Fruit fly (Drosophila melanogaster): ENCODE measurements around the gene vrs.

vrs gene

DNA sequence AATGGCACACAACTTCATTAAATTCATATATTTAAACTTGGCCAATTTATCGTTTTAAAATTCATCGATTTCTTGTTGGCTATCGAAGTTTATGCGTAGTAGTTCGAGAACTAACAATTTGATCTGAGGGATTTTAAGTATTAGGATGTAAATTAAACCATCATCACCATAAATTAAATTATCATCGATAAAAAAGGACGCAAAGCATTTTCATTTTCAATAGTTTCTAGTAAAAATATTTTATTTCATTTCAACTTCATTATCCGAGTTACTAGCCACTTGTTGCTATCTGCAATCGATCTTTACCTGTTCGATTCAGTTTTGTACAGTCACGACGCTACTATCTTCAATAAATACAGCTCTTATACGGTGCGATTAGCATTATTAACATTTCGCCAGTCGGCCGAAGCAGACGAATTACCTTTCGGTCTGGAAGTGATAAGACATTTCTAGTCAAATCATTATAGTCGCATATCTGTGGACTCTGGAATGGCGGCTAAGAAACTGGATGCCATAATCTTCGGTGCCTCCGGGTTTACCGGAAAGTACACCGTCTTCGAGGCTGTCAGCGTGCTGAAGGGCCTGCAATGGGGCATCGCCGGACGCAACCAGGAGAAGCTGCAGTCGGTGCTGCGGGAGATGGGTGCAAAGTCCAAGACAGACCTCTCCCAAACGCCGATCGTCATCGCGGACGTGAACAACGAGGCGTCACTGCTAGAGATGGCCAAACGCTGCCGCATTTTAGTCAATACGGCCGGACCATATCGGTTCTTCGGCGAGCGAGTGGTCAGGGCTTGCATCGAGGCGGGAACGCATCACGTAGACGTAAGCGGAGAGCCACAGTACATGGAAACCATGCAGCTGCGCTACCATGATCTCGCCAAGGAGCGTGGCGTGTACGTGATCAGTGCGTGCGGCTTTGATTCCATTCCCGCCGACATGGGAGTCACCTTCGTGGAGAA, 40.9 kb upstream of the vrs start, which contains the start of gene CG5167 (continued):
- TF ChIP-seq klu (GFP tag; IDR thresholded peaks at IDR 0.05), result no peak
- TF ChIP-seq CG10209 (GFP tag; optimal IDR thresholded peaks at IDR 0.05), result no peak
- peak; percentile 45 for TF ChIP-seq lilli (GFP tag; optimal IDR thresholded peaks at IDR 0.05)
- peak; percentile 19 for TF ChIP-seq CG33557 (GFP tag; optimal IDR thresholded peaks at IDR 0.05)
- TF ChIP-seq CG15269 (tag; optimal IDR thresholded peaks at IDR 0.05), result peak; percentile 47
- TF ChIP-seq grau (tag; optimal IDR thresholded peaks at IDR 0.05), result peak; percentile 56
- no peak for TF ChIP-seq pnt (GFP tag; optimal IDR thresholded peaks at IDR 0.05)
- TF ChIP-seq Elba2 (GFP tag; optimal IDR thresholded peaks at IDR 0.05), result no peak
- peak; percentile 53; the same call in 1 of the 3 replicates for TF ChIP-seq Doc3 (GFP tag; IDR thresholded peaks at IDR 0.05; ENCODE audit: partially characterized antibody)
- TF ChIP-seq CG34376 (GFP tag; optimal IDR thresholded peaks at IDR 0.05), result peak; percentile 76
- peak in 1 of 3 experiments; percentile 49 for TF ChIP-seq lola (GFP tag; optimal IDR thresholded peaks at IDR 0.05)
- no peak for TF ChIP-seq crp (GFP tag; optimal IDR thresholded peaks at IDR 0.05)
- no peak for TF ChIP-seq eyg (GFP tag; optimal IDR thresholded peaks at IDR 0.05)
- peak; percentile 28 to 82 for TF ChIP-seq bsh (GFP tag; optimal IDR thresholded peaks at IDR 0.05)
- TF ChIP-seq CG9727 (GFP tag; optimal IDR thresholded peaks at IDR 0.05), result peak; percentile 59
- TF ChIP-seq CG9817 (tag; optimal IDR thresholded peaks at IDR 0.05), result no peak
- no peak for TF ChIP-seq cas (GFP tag; IDR thresholded peaks at IDR 0.05)
- TF ChIP-seq unc-4 (GFP tag; IDR thresholded peaks at IDR 0.05; ENCODE audit: partially characterized antibody), result peak; percentile 39; the same call in 1 of the 2 replicates
- peak; percentile 63 for TF ChIP-seq BtbVII (GFP tag; optimal IDR thresholded peaks at IDR 0.05)
- peak; percentile 39 for TF ChIP-seq CG7839 (tag; optimal IDR thresholded peaks at IDR 0.05)
- no peak for TF ChIP-seq fd64A (GFP tag; optimal IDR thresholded peaks at IDR 0.05)
- peak; percentile 23; the same call in 1 of the 2 replicates for TF ChIP-seq onecut (GFP tag; IDR thresholded peaks at IDR 0.05)
- no peak for TF ChIP-seq Hr78 (GFP tag; optimal IDR thresholded peaks at IDR 0.05)
- no peak for TF ChIP-seq mld (GFP tag; IDR thresholded peaks at IDR 0.05; ENCODE audit: partially characterized antibody)
- no peak for TF ChIP-seq CG12744 (GFP tag; optimal IDR thresholded peaks at IDR 0.05)
- TF ChIP-seq CG30431 (GFP tag; optimal IDR thresholded peaks at IDR 0.05), result no peak
- TF ChIP-seq CHES-1-like (GFP tag; optimal IDR thresholded peaks at IDR 0.05), result no peak
- TF ChIP-seq ap (GFP tag; IDR thresholded peaks at IDR 0.05), result no peak
- peak; percentile 38; the same call in 1 of the 3 replicates for TF ChIP-seq CG17361 (GFP tag; IDR thresholded peaks at IDR 0.05)
- TF ChIP-seq gsb-n (tag; optimal IDR thresholded peaks at IDR 0.05), result peak; percentile 7
- no peak for TF ChIP-seq CG11504 (tag; optimal IDR thresholded peaks at IDR 0.05)
- no peak for TF ChIP-seq NfI (GFP tag; optimal IDR thresholded peaks at IDR 0.05)
- no peak for TF ChIP-seq CG10274 (GFP tag; optimal IDR thresholded peaks at IDR 0.05)
- TF ChIP-seq Hr51 (GFP tag; optimal IDR thresholded peaks at IDR 0.05), result peak in 1 of 2 experiments; percentile 48
- TF ChIP-seq CG11093 (GFP tag; IDR thresholded peaks at IDR 0.05), result no peak
- TF ChIP-seq HmgD (GFP tag; optimal IDR thresholded peaks at IDR 0.05), result no peak
- TF ChIP-seq Lpt (GFP tag; optimal IDR thresholded peaks at IDR 0.05), result no peak
- TF ChIP-seq CG10431 (GFP tag; optimal IDR thresholded peaks at IDR 0.05), result no peak
- TF ChIP-seq CG12391 (tag; optimal IDR thresholded peaks at IDR 0.05), result peak; percentile 72
- TF ChIP-seq BEAF-32 (GFP tag; optimal IDR thresholded peaks at IDR 0.05), result peak; percentile 38
- no peak for TF ChIP-seq croc (GFP tag; conservative IDR thresholded peaks at IDR 0.05)
- TF ChIP-seq Bdp1 (GFP tag; optimal IDR thresholded peaks at IDR 0.05), result no peak
- no peak for TF ChIP-seq Dad (GFP tag; optimal IDR thresholded peaks at IDR 0.05)
- TF ChIP-seq az2 (GFP tag; optimal IDR thresholded peaks at IDR 0.05), result peak; percentile 37
- peak; percentile 16; the same call in 1 of the 2 replicates for TF ChIP-seq lmd (GFP tag; IDR thresholded peaks at IDR 0.05)
- TF ChIP-seq CG16779 (GFP tag; IDR thresholded peaks at IDR 0.05), result no peak
- peak; percentile 95 for TF ChIP-seq nom (GFP tag; optimal IDR thresholded peaks at IDR 0.05)
